Worm (Caenorhabditis elegans) whole organism, young adult: ENCODE measurements around the gene C28G1.2.
A peak's percentile ranks its signal among the peaks of the same experiment; 100 is the strongest.

ENCODE experiments used
- C17E4.6 ChIP-seq: fragments of 200-800 bp; sonication (Bioruptor generic); IDR thresholded peaks from 2 replicates; pipeline ENCODE4 v1.3.6; 2022; ENCODE audit warnings: missing genetic modification reagents, missing genetic modification characterization, missing compliant biosample characterization
- F33H1.4 ChIP-seq: fragments of 200-800 bp; sonication (Bioruptor generic); IDR thresholded peaks from 2 replicates; pipeline ENCODE4 v1.3.6; 2022; ENCODE audit warnings: missing genetic modification reagents, missing genetic modification characterization, missing compliant biosample characterization
- F49E8.2 ChIP-seq: sonication (generic microtip); optimal IDR thresholded peaks from 3 replicates; lab custom pipeline; 2017; ENCODE audit warnings: missing genetic modification characterization, mild to moderate bottlenecking, missing compliant biosample characterization, antibody characterized with exemption, moderate library complexity; ENCODE audit not compliant: insufficient read depth
- K12H6.12 ChIP-seq: fragments of 200-800 bp; sonication (Bioruptor generic); optimal IDR thresholded peaks from 2 replicates; lab custom pipeline; 2018; ENCODE audit warnings: mild to moderate bottlenecking, missing genetic modification characterization, missing compliant biosample characterization
- T07F8.4 ChIP-seq: sonication (generic microtip); optimal IDR thresholded peaks from 2 replicates; lab custom pipeline; 2016; ENCODE audit warnings: mild to moderate bottlenecking, missing genetic modification characterization, moderate library complexity, missing compliant biosample characterization
- Y53F4B.3 ChIP-seq: fragments of 200-800 bp; sonication (Bioruptor generic); IDR thresholded peaks from 2 replicates; pipeline ENCODE4 v1.3.6; 2022; ENCODE audit warnings: missing genetic modification reagents, missing genetic modification characterization, missing compliant biosample characterization
- Y67H2A.10 ChIP-seq: fragments of 200-800 bp; sonication (Bioruptor generic); conservative IDR thresholded peaks from 2 replicates; pipeline ENCODE4 v1.3.6; 2022; ENCODE audit warnings: missing genetic modification reagents, missing genetic modification characterization, missing compliant biosample characterization
- aptf-2 ChIP-seq: fragments of 200-800 bp; sonication (Bioruptor generic); conservative IDR thresholded peaks from 2 replicates; pipeline ENCODE4 v1.3.6; 2022; ENCODE audit warnings: missing genetic modification reagents, missing genetic modification characterization, missing compliant biosample characterization
- athp-1 ChIP-seq: sonication (generic microtip); optimal IDR thresholded peaks from 2 replicates; lab custom pipeline; 2017; ENCODE audit warnings: mild to moderate bottlenecking, missing genetic modification characterization, missing compliant biosample characterization
- attf-5 ChIP-seq: fragments of 200-800 bp; sonication (Bioruptor generic); optimal IDR thresholded peaks from 2 replicates; lab custom pipeline; 2018; ENCODE audit warnings: mild to moderate bottlenecking, missing genetic modification characterization, missing compliant biosample characterization
- attf-6 ChIP-seq: fragments of 200-800 bp; sonication (Bioruptor generic); IDR thresholded peaks from 2 replicates; pipeline ENCODE4 v1.3.6; 2022; ENCODE audit warnings: missing genetic modification reagents, missing genetic modification characterization, missing compliant biosample characterization
- bed-1 ChIP-seq: fragments of 200-800 bp; sonication (Bioruptor generic); IDR thresholded peaks from 2 replicates; pipeline ENCODE4 v1.3.6; 2022; ENCODE audit warnings: missing genetic modification reagents, missing genetic modification characterization, missing compliant biosample characterization
- ccch-3 ChIP-seq: fragments of 200-800 bp; sonication (Bioruptor generic); optimal IDR thresholded peaks from 2 replicates; lab custom pipeline; 2018; ENCODE audit warnings: mild to moderate bottlenecking, missing genetic modification characterization, missing compliant biosample characterization
- cebp-1 ChIP-seq, 2 experiments: fragments of 200-800 bp in 1 of 2; sonication (Bioruptor generic) in 1 of 2; sonication (generic microtip) in 1 of 2; IDR thresholded peaks in 1 of 2; optimal IDR thresholded peaks in 1 of 2; 2 replicates each; pipeline versions ENCODE4 v1.3.6 to Lab custom; 2017 to 2022; ENCODE audit warnings: missing compliant biosample characterization in 2 of 2, missing genetic modification characterization in 2 of 2, mild to moderate bottlenecking in 1 of 2, missing genetic modification reagents in 1 of 2, moderate library complexity in 1 of 2
- ceh-91 ChIP-seq: fragments of 200-800 bp; sonication (Bioruptor generic); IDR thresholded peaks from 2 replicates; pipeline ENCODE4 v1.3.6; 2022; ENCODE audit warnings: missing genetic modification reagents, missing genetic modification characterization, missing compliant biosample characterization
- die-1 ChIP-seq: sonication (generic microtip); optimal IDR thresholded peaks from 2 replicates; lab custom pipeline; 2016; ENCODE audit warnings: missing genotype, mild to moderate bottlenecking, missing genetic modification characterization, missing compliant biosample characterization
- ets-4 ChIP-seq: fragments of 200-800 bp; sonication (Bioruptor generic); optimal IDR thresholded peaks from 2 replicates; lab custom pipeline; 2018; ENCODE audit warnings: mild to moderate bottlenecking, missing genetic modification characterization, missing compliant biosample characterization
- hmg-20 ChIP-seq: fragments of 200-800 bp; sonication (Bioruptor generic); IDR thresholded peaks from 2 replicates; pipeline ENCODE4 v1.3.6; 2022; ENCODE audit warnings: missing genetic modification reagents, missing genetic modification characterization, missing compliant biosample characterization
- hrde-1 ChIP-seq: sonication (generic microtip); optimal IDR thresholded peaks from 2 replicates; lab custom pipeline; 2016; ENCODE audit warnings: missing genetic modification characterization, mild to moderate bottlenecking, missing compliant biosample characterization, moderate library complexity, missing genotype, missing genetic modification reagents, borderline replicate concordance
- lag-1 ChIP-seq: fragments of 200-800 bp; sonication (Bioruptor generic); IDR thresholded peaks from 2 replicates; pipeline ENCODE4 v1.3.6; 2022; ENCODE audit warnings: missing genetic modification reagents, missing genetic modification characterization, missing compliant biosample characterization
- let-526 ChIP-seq: fragments of 200-800 bp; sonication (Bioruptor generic); IDR thresholded peaks from 2 replicates; pipeline ENCODE4 v1.3.6; 2022; ENCODE audit warnings: missing genetic modification reagents, missing genetic modification characterization, missing compliant biosample characterization
- let-607 ChIP-seq, 2 experiments: fragments of 200-800 bp in 1 of 2; sonication (Bioruptor generic) in 1 of 2; sonication (generic microtip) in 1 of 2; optimal IDR thresholded peaks; 2 replicates each; lab custom pipeline; 2016 to 2018; ENCODE audit warnings: mild to moderate bottlenecking in 2 of 2, missing compliant biosample characterization in 2 of 2, missing genetic modification characterization in 2 of 2, moderate library complexity in 2 of 2, missing genotype in 1 of 2
- lin-26 ChIP-seq: fragments of 200-800 bp; sonication (Bioruptor generic); IDR thresholded peaks from 2 replicates; pipeline ENCODE4 v1.3.6; 2022; ENCODE audit warnings: missing genetic modification reagents, missing genetic modification characterization, missing compliant biosample characterization
- lin-35 ChIP-seq, 3 experiments: fragments of 150-350 bp in 2 of 3; sonication (generic microtip) in 1 of 3; optimal IDR thresholded peaks; 2 replicates each; lab custom pipeline; 2014 to 2018; ENCODE audit warnings: missing biosample characterization in 3 of 3, missing genetic modification characterization in 3 of 3, missing genetic modification reagents in 3 of 3
- lin-40 ChIP-seq: sonication (generic microtip); optimal IDR thresholded peaks from 2 replicates; lab custom pipeline; 2016; ENCODE audit warnings: missing genetic modification characterization, mild to moderate bottlenecking, missing compliant biosample characterization, missing genotype, missing genetic modification reagents
- lin-54 ChIP-seq: fragments of 200-800 bp; sonication (Bioruptor generic); optimal IDR thresholded peaks from 2 replicates; lab custom pipeline; 2018; ENCODE audit warnings: mild to moderate bottlenecking, missing genetic modification characterization, missing compliant biosample characterization
- lir-1 ChIP-seq: fragments of 200-800 bp; sonication (Bioruptor generic); conservative IDR thresholded peaks from 2 replicates; pipeline ENCODE4 v1.3.6; 2022; ENCODE audit warnings: missing genetic modification reagents, missing genetic modification characterization, missing compliant biosample characterization
- lsl-1 ChIP-seq: fragments of 200-800 bp; sonication (Bioruptor generic); optimal IDR thresholded peaks from 2 replicates; lab custom pipeline; 2018; ENCODE audit warnings: mild to moderate bottlenecking, missing genetic modification characterization, moderate library complexity, missing compliant biosample characterization
- madf-3 ChIP-seq: fragments of 200-800 bp; sonication (Bioruptor generic); IDR thresholded peaks from 2 replicates; pipeline ENCODE4 v1.3.6; 2022; ENCODE audit warnings: missing genetic modification reagents, missing genetic modification characterization, missing compliant biosample characterization
- madf-8 ChIP-seq: fragments of 200-800 bp; sonication (Bioruptor generic); conservative IDR thresholded peaks from 2 replicates; pipeline ENCODE4 v1.3.6; 2022; ENCODE audit warnings: missing genetic modification reagents, missing genetic modification characterization, missing compliant biosample characterization
- nfya-1 ChIP-seq: sonication (generic microtip); optimal IDR thresholded peaks from 2 replicates; lab custom pipeline; 2017; ENCODE audit warnings: antibody characterized with exemption, missing compliant biosample characterization, missing genetic modification characterization, borderline replicate concordance; ENCODE audit not compliant: insufficient read depth
- nfya-2 ChIP-seq: fragments of 200-800 bp; sonication (Bioruptor generic); IDR thresholded peaks from 2 replicates; pipeline ENCODE4 v1.3.6; 2022; ENCODE audit warnings: missing genetic modification reagents, missing genetic modification characterization, missing compliant biosample characterization
- nfyb-1 ChIP-seq: fragments of 200-800 bp; sonication (Bioruptor generic); IDR thresholded peaks from 2 replicates; pipeline ENCODE4 v1.3.6; 2022; ENCODE audit warnings: missing genetic modification reagents, missing genetic modification characterization, missing compliant biosample characterization
- nhr-90 ChIP-seq: sonication (generic microtip); optimal IDR thresholded peaks from 2 replicates; lab custom pipeline; 2016; ENCODE audit warnings: missing genotype, mild to moderate bottlenecking, missing genetic modification characterization, missing compliant biosample characterization
- rec-8 ChIP-seq, 2 experiments: sonication (generic microtip); optimal IDR thresholded peaks; 2 replicates each; lab custom pipeline; 2016; ENCODE audit warnings: mild to moderate bottlenecking in 2 of 2, missing genetic modification characterization in 2 of 2, missing genetic modification reagents in 2 of 2, missing genotype in 2 of 2, missing biosample characterization in 1 of 2, missing compliant biosample characterization in 1 of 2, moderate library complexity in 1 of 2
- snpc-1.1 ChIP-seq: sonication (generic microtip); optimal IDR thresholded peaks from 2 replicates; lab custom pipeline; 2017; ENCODE audit warnings: missing genetic modification characterization, mild to moderate bottlenecking, missing compliant biosample characterization, antibody characterized with exemption, moderate library complexity, missing genotype, missing genetic modification reagents; ENCODE audit not compliant: insufficient read depth
- snpc-1.3 ChIP-seq: sonication (generic microtip); optimal IDR thresholded peaks from 2 replicates; lab custom pipeline; 2017; ENCODE audit warnings: missing genetic modification characterization, mild to moderate bottlenecking, missing compliant biosample characterization, antibody characterized with exemption, moderate library complexity, missing genotype, missing genetic modification reagents; ENCODE audit not compliant: insufficient read depth
- tbp1 ChIP-seq: fragments of 200-800 bp; sonication (Bioruptor generic); optimal IDR thresholded peaks from 2 replicates; lab custom pipeline; 2018; ENCODE audit warnings: mild to moderate bottlenecking, missing genetic modification characterization, missing compliant biosample characterization
- zim-3 ChIP-seq: sonication (generic microtip); optimal IDR thresholded peaks from 2 replicates; lab custom pipeline; 2017; ENCODE audit warnings: mild to moderate bottlenecking, missing genetic modification characterization, moderate library complexity, missing compliant biosample characterization
- ztf-18 ChIP-seq: sonication (generic microtip); optimal IDR thresholded peaks from 2 replicates; lab custom pipeline; 2016; ENCODE audit warnings: missing genotype, mild to moderate bottlenecking, missing genetic modification characterization, missing compliant biosample characterization

The C28G1.2 gene

ce11 chrX:8838176-8838575 lies 2.4 kb downstream of the C28G1.2 start (continued):
- TF ChIP-seq lin-35 (GFP tag; optimal IDR thresholded peaks at IDR 0.05; lab: Kevin White, UChicago) (no peak), zim-3 (tag; lab: Kevin White, UChicago) (peak; percentile 15), madf-8 (GFP tag; lab: Robert Waterston, UW) (no peak), ccch-3 (GFP tag; lab: Kevin White, UChicago) (no peak), ceh-91 (GFP tag; lab: Robert Waterston, UW) (0 out of 2 replicates have a peak, but pooled peaks have one; percentile 10)

ce11 chrX:8843988-8844387 lies 8.2 kb downstream of the C28G1.2 start, which contains the start of gene ubc-23:
Gene ubc-23 (plus strand): TSS chrX:8844288.
- TF ChIP-seq attf-5 (GFP tag; lab: Kevin White, UChicago), result no peak
- TF ChIP-seq let-607 (tag; optimal IDR thresholded peaks at IDR 0.05; lab: Kevin White, UChicago), result no peak
- no peak for TF ChIP-seq nfya-1 (tag; lab: Kevin White, UChicago)
- no peak for TF ChIP-seq lin-54
- TF ChIP-seq F49E8.2, result no peak
- no peak for TF ChIP-seq nfya-2 (GFP tag; lab: Robert Waterston, UW)
- TF ChIP-seq F33H1.4 (GFP tag; lab: Robert Waterston, UW), result no peak
- TF ChIP-seq K12H6.12 (tag; lab: Kevin White, UChicago), result no peak
- TF ChIP-seq snpc-1.1, result no peak
- TF ChIP-seq tbp1 (GFP tag; lab: Kevin White, UChicago), result no peak
- no peak for TF ChIP-seq let-526 (GFP tag; lab: Robert Waterston, UW)
- no peak for TF ChIP-seq lir-1 (GFP tag; lab: Robert Waterston, UW)
- TF ChIP-seq, all 124 proteins: peak for 0

ce11 chrX:8846447-8847237 lies 10.8 kb downstream of the C28G1.2 start, which contains the start of gene C28G1.10:
Gene C28G1.10 (plus strand): TSS chrX:8847122.
- peak; percentile 15; the same call in 1 of the 2 replicates for TF ChIP-seq cebp-1 (GFP tag; IDR thresholded peaks at IDR 0.05; lab: Robert Waterston, UW)
- TF ChIP-seq cebp-1 (tag; optimal IDR thresholded peaks at IDR 0.05; lab: Kevin White, UChicago), result no peak
- TF ChIP-seq zim-3 (tag; lab: Kevin White, UChicago), result peak; percentile 45
- peak; percentile 81; the same call in 1 of the 2 replicates for TF ChIP-seq bed-1
- no peak for TF ChIP-seq ets-4 (GFP tag; lab: Kevin White, UChicago)
- TF ChIP-seq hrde-1 (tag; lab: Kevin White, UChicago), result peak; percentile 29
- TF ChIP-seq nfyb-1 (GFP tag; lab: Robert Waterston, UW), result peak; percentile 53; the same call in 1 of the 2 replicates
- TF ChIP-seq ztf-18 (tag; lab: Kevin White, UChicago), result peak; percentile 18
- TF ChIP-seq rec-8 (tag; optimal IDR thresholded peaks at IDR 0.05; lab: Kevin White, UChicago), result peak; percentile 17 to 24
- no peak for TF ChIP-seq C17E4.6 (GFP tag; lab: Robert Waterston, UW)
- peak; percentile 85 for TF ChIP-seq tbp1 (GFP tag; lab: Kevin White, UChicago)
- 0 out of 2 replicates have a peak, but pooled peaks have one; percentile 27 for TF ChIP-seq nfya-2 (GFP tag; lab: Robert Waterston, UW)
- TF ChIP-seq attf-5 (GFP tag; lab: Kevin White, UChicago), result peak; percentile 25
- 0 out of 2 replicates have a peak, but pooled peaks have one; percentile 15 for TF ChIP-seq aptf-2 (GFP tag; lab: Robert Waterston, UW)
- peak; percentile 69 for TF ChIP-seq attf-6 (GFP tag; lab: Robert Waterston, UW)
- peak; percentile 62 for TF ChIP-seq nhr-90 (tag; lab: Kevin White, UChicago)
- peak; percentile 23 for TF ChIP-seq lin-40
- peak; percentile 27 for TF ChIP-seq T07F8.4 (tag; lab: Kevin White, UChicago)
- no peak for TF ChIP-seq hmg-20 (GFP tag; lab: Robert Waterston, UW)
- no peak for TF ChIP-seq athp-1
- no peak for TF ChIP-seq lsl-1
- TF ChIP-seq madf-3 (GFP tag; lab: Robert Waterston, UW), result no peak
- TF ChIP-seq Y53F4B.3 (GFP tag; lab: Robert Waterston, UW), result peak; percentile 29
- peak; percentile 85 for TF ChIP-seq die-1
- TF ChIP-seq lag-1 (GFP tag; lab: Robert Waterston, UW), result 0 out of 2 replicates have a peak, but pooled peaks have one; percentile 15
- TF ChIP-seq lin-54, result no peak
- TF ChIP-seq lin-26, result peak; percentile 89
- TF ChIP-seq snpc-1.3, result peak; percentile 50
- TF ChIP-seq Y67H2A.10 (GFP tag; lab: Robert Waterston, UW), result no peak
